Worm (Caenorhabditis elegans) whole organism, L3 larva: ENCODE measurements around the gene hpl-2.

ENCODE experiments used
- R02D3.7 ChIP-seq: fragments of 150-350 bp; optimal IDR thresholded peaks from 2 replicates; lab custom pipeline; 2014; ENCODE audit warnings: missing biosample characterization, missing genetic modification characterization
- ceh-16 ChIP-seq: sonication (generic microtip); optimal IDR thresholded peaks from 2 replicates; lab custom pipeline; 2017; ENCODE audit warnings: missing biosample characterization, missing genetic modification characterization
- daf-12 ChIP-seq: fragments of 150-350 bp; optimal IDR thresholded peaks from 2 replicates; lab custom pipeline; 2014; ENCODE audit warnings: missing biosample characterization, missing genetic modification reagents, missing genetic modification characterization
- egl-27 ChIP-seq: sonication (generic microtip); optimal IDR thresholded peaks from 4 replicates; lab custom pipeline; 2017; ENCODE audit warnings: missing biosample characterization, missing genetic modification reagents, missing genetic modification characterization
- fkh-10 ChIP-seq: sonication (generic microtip); optimal IDR thresholded peaks from 2 replicates; lab custom pipeline; 2017; ENCODE audit warnings: missing biosample characterization, missing genetic modification reagents, missing genetic modification characterization
- fos-1 ChIP-seq: fragments of 150-350 bp; optimal IDR thresholded peaks from 2 replicates; lab custom pipeline; 2014; ENCODE audit warnings: missing biosample characterization, missing genetic modification characterization
- lin-39 ChIP-seq: fragments of 150-350 bp; optimal IDR thresholded peaks from 2 replicates; lab custom pipeline; 2018; ENCODE audit warnings: missing biosample characterization, missing genetic modification reagents, missing genetic modification characterization
- nhr-12 ChIP-seq: fragments of 150-350 bp; optimal IDR thresholded peaks from 2 replicates; lab custom pipeline; 2014; ENCODE audit warnings: missing biosample characterization, missing genetic modification characterization
- nhr-25 ChIP-seq: sonication (generic microtip); optimal IDR thresholded peaks from 2 replicates; lab custom pipeline; 2017; ENCODE audit warnings: missing biosample characterization, missing genetic modification characterization
- nhr-28 ChIP-seq: fragments of 150-350 bp; optimal IDR thresholded peaks from 2 replicates; lab custom pipeline; 2014; ENCODE audit warnings: missing biosample characterization, missing genetic modification characterization
- snpc-4 ChIP-seq: fragments of 150-350 bp; optimal IDR thresholded peaks from 2 replicates; lab custom pipeline; 2014; ENCODE audit warnings: missing biosample characterization, missing genetic modification characterization
- tbx-2 ChIP-seq: sonication (generic microtip); optimal IDR thresholded peaks from 2 replicates; lab custom pipeline; 2016; ENCODE audit warnings: mild to moderate bottlenecking, missing genetic modification characterization, missing compliant biosample characterization

DNA sequence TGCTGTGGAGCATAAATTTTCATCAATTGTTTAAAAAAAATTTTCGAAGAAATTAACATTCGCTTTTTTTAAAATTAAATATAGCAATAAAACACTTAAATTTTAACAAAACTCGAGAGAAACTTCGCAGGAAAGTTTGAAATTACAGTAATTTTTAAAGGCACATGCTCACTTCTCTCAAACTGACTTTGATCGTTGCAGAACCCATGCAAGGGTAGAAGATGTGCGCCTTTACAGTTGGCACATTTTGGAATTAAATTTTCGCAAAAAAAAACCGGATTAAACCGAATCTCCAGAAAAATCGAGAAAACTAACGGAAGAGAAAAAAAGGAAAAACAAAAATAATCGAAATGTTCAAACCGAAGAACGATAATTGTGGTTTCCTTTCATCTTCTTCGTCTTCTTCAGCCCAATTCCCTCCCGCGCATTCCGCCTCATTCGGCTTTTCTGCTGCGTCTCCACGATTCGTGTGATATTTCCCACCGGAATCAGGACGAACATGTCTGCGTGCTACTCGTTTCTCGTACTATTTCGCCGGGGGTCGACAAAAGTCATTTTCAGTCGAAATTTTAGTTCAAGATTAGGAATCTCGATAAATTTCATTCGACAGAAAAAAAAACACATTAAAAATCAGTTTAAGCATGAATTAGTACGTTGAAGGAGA is 18.9 kb downstream of the hpl-2 start:
- TF ChIP-seq nhr-25 (tag; lab: Kevin White, UChicago) (peak; percentile 45), ceh-16 (no peak), fkh-10 (no peak), tbx-2 (tag; lab: Kevin White, UChicago) (no peak), nhr-12 (tag; lab: Kevin White, UChicago) (no peak), R02D3.7 (tag; lab: Kevin White, UChicago) (no peak), nhr-28 (tag; lab: Kevin White, UChicago) (no peak), fos-1 (tag; lab: Kevin White, UChicago) (no peak), daf-12 (no peak), egl-27 (tag; lab: Kevin White, UChicago) (no peak), lin-39 (tag; lab: Kevin White, UChicago) (no peak), snpc-4 (tag; lab: Kevin White, UChicago) (no peak)
